Worm (Caenorhabditis elegans) whole organism, young adult: ENCODE measurements around the gene B0250.5.

Source experiments
- B0261.1 ChIP-seq: sonication (generic microtip); optimal IDR thresholded peaks from 2 replicates; lab custom pipeline; 2016; ENCODE audit warnings: mild to moderate bottlenecking, missing genetic modification characterization, moderate library complexity, missing compliant biosample characterization
- F52B5.7 ChIP-seq: sonication (generic microtip); optimal IDR thresholded peaks from 2 replicates; lab custom pipeline; 2016; ENCODE audit warnings: mild to moderate bottlenecking, missing genetic modification characterization, missing compliant biosample characterization
- F57C9.4 ChIP-seq: sonication (generic microtip); optimal IDR thresholded peaks from 2 replicates; lab custom pipeline; 2017; ENCODE audit warnings: mild to moderate bottlenecking, missing genetic modification characterization, missing compliant biosample characterization
- K12H6.12 ChIP-seq: fragments of 200-800 bp; sonication (Bioruptor generic); optimal IDR thresholded peaks from 2 replicates; lab custom pipeline; 2018; ENCODE audit warnings: mild to moderate bottlenecking, missing genetic modification characterization, missing compliant biosample characterization
- Y56A3A.18 ChIP-seq: fragments of 200-800 bp; sonication (Bioruptor generic); IDR thresholded peaks from 2 replicates; pipeline ENCODE4 v1.3.6; 2022; ENCODE audit warnings: missing genetic modification reagents, missing genetic modification characterization, missing compliant biosample characterization
- ama-1 ChIP-seq, 3 experiments: fragments of 150-350 bp in 1 of 3; sonication (generic microtip) in 2 of 3; optimal IDR thresholded peaks; 2 replicates each; lab custom pipeline; 2014 to 2018; ENCODE audit warnings: missing biosample characterization in 2 of 3, missing genetic modification characterization in 2 of 3, missing genetic modification reagents in 2 of 3
- aptf-2 ChIP-seq: fragments of 200-800 bp; sonication (Bioruptor generic); conservative IDR thresholded peaks from 2 replicates; pipeline ENCODE4 v1.3.6; 2022; ENCODE audit warnings: missing genetic modification reagents, missing genetic modification characterization, missing compliant biosample characterization
- aptf-3 ChIP-seq: fragments of 200-800 bp; sonication (Bioruptor generic); IDR thresholded peaks from 2 replicates; pipeline ENCODE4 v1.3.6; 2022; ENCODE audit warnings: missing genetic modification characterization, missing compliant biosample characterization
- bed-1 ChIP-seq: fragments of 200-800 bp; sonication (Bioruptor generic); IDR thresholded peaks from 2 replicates; pipeline ENCODE4 v1.3.6; 2022; ENCODE audit warnings: missing genetic modification reagents, missing genetic modification characterization, missing compliant biosample characterization
- bed-2 ChIP-seq: fragments of 200-800 bp; sonication (Bioruptor generic); IDR thresholded peaks from 2 replicates; pipeline ENCODE4 v1.3.6; 2022; ENCODE audit warnings: missing genetic modification reagents, missing genetic modification characterization, missing compliant biosample characterization
- cebp-2 ChIP-seq: fragments of 200-800 bp; sonication (Bioruptor generic); IDR thresholded peaks from 2 replicates; pipeline ENCODE4 v1.3.6; 2022; ENCODE audit warnings: missing genetic modification characterization, missing compliant biosample characterization
- ceh-79 ChIP-seq: sonication (generic microtip); optimal IDR thresholded peaks from 2 replicates; lab custom pipeline; 2017; ENCODE audit warnings: mild to moderate bottlenecking, missing genetic modification characterization, missing compliant biosample characterization
- die-1 ChIP-seq: sonication (generic microtip); optimal IDR thresholded peaks from 2 replicates; lab custom pipeline; 2016; ENCODE audit warnings: missing genotype, mild to moderate bottlenecking, missing genetic modification characterization, missing compliant biosample characterization
- egrh-3 ChIP-seq: fragments of 200-800 bp; sonication (Bioruptor generic); IDR thresholded peaks from 2 replicates; pipeline ENCODE4 v1.3.6; 2022; ENCODE audit warnings: missing genetic modification reagents, missing genetic modification characterization, missing compliant biosample characterization
- ekl-4 ChIP-seq: fragments of 200-800 bp; sonication (Bioruptor generic); IDR thresholded peaks from 2 replicates; pipeline ENCODE4 v1.3.6; 2022; ENCODE audit warnings: missing genetic modification reagents, missing genetic modification characterization, missing compliant biosample characterization
- ets-4 ChIP-seq: fragments of 200-800 bp; sonication (Bioruptor generic); optimal IDR thresholded peaks from 2 replicates; lab custom pipeline; 2018; ENCODE audit warnings: mild to moderate bottlenecking, missing genetic modification characterization, missing compliant biosample characterization
- gei-17 ChIP-seq: fragments of 200-800 bp; sonication (Bioruptor generic); optimal IDR thresholded peaks from 2 replicates; lab custom pipeline; 2018; ENCODE audit warnings: mild to moderate bottlenecking, missing genetic modification characterization, missing compliant biosample characterization
- let-607 ChIP-seq, 2 experiments: fragments of 200-800 bp in 1 of 2; sonication (Bioruptor generic) in 1 of 2; sonication (generic microtip) in 1 of 2; optimal IDR thresholded peaks; 2 replicates each; lab custom pipeline; 2016 to 2018; ENCODE audit warnings: mild to moderate bottlenecking in 2 of 2, missing compliant biosample characterization in 2 of 2, missing genetic modification characterization in 2 of 2, moderate library complexity in 2 of 2, missing genotype in 1 of 2
- lsl-1 ChIP-seq: fragments of 200-800 bp; sonication (Bioruptor generic); optimal IDR thresholded peaks from 2 replicates; lab custom pipeline; 2018; ENCODE audit warnings: mild to moderate bottlenecking, missing genetic modification characterization, moderate library complexity, missing compliant biosample characterization
- madf-10 ChIP-seq: sonication (generic microtip); optimal IDR thresholded peaks from 2 replicates; lab custom pipeline; 2016; ENCODE audit warnings: mild to moderate bottlenecking, missing genetic modification characterization, missing compliant biosample characterization
- madf-6 ChIP-seq: fragments of 200-800 bp; sonication (Bioruptor generic); IDR thresholded peaks from 2 replicates; pipeline ENCODE4 v1.3.6; 2022; ENCODE audit warnings: missing genetic modification reagents, missing genetic modification characterization, missing compliant biosample characterization
- mel-28 ChIP-seq: sonication (generic microtip); optimal IDR thresholded peaks from 2 replicates; lab custom pipeline; 2016; ENCODE audit warnings: borderline replicate concordance, mild to moderate bottlenecking, missing genetic modification characterization, missing compliant biosample characterization
- nhr-179 ChIP-seq: sonication (generic microtip); optimal IDR thresholded peaks from 2 replicates; lab custom pipeline; 2016; ENCODE audit warnings: mild to moderate bottlenecking, missing genetic modification characterization, missing compliant biosample characterization
- nhr-80 ChIP-seq: sonication (generic microtip); optimal IDR thresholded peaks from 2 replicates; lab custom pipeline; 2016; ENCODE audit warnings: missing genetic modification characterization, missing compliant biosample characterization
- rcor-1 ChIP-seq: fragments of 200-800 bp; sonication (Bioruptor generic); IDR thresholded peaks from 2 replicates; pipeline ENCODE4 v1.3.6; 2022; ENCODE audit warnings: missing genetic modification reagents, missing genetic modification characterization, missing compliant biosample characterization
- rec-8 ChIP-seq, 2 experiments: sonication (generic microtip); optimal IDR thresholded peaks; 2 replicates each; lab custom pipeline; 2016; ENCODE audit warnings: mild to moderate bottlenecking in 2 of 2, missing genetic modification characterization in 2 of 2, missing genetic modification reagents in 2 of 2, missing genotype in 2 of 2, missing biosample characterization in 1 of 2, missing compliant biosample characterization in 1 of 2, moderate library complexity in 1 of 2
- sea-2 ChIP-seq: fragments of 200-800 bp; sonication (Bioruptor generic); IDR thresholded peaks from 2 replicates; pipeline ENCODE4 v1.3.6; 2022; ENCODE audit warnings: missing genetic modification characterization, missing compliant biosample characterization
- snpc-1.3 ChIP-seq: sonication (generic microtip); optimal IDR thresholded peaks from 2 replicates; lab custom pipeline; 2017; ENCODE audit warnings: missing genetic modification characterization, mild to moderate bottlenecking, missing compliant biosample characterization, antibody characterized with exemption, moderate library complexity, missing genotype, missing genetic modification reagents; ENCODE audit not compliant: insufficient read depth
- snpc-3.4 ChIP-seq: sonication (generic microtip); optimal IDR thresholded peaks from 2 replicates; lab custom pipeline; 2017; ENCODE audit warnings: missing genetic modification characterization, mild to moderate bottlenecking, missing compliant biosample characterization, antibody characterized with exemption, moderate library complexity, missing genotype, missing genetic modification reagents
- somi-1 ChIP-seq: fragments of 200-800 bp; sonication (Bioruptor generic); optimal IDR thresholded peaks from 2 replicates; lab custom pipeline; 2018; ENCODE audit warnings: mild to moderate bottlenecking, missing genetic modification characterization, missing compliant biosample characterization
- tbp1 ChIP-seq: fragments of 200-800 bp; sonication (Bioruptor generic); optimal IDR thresholded peaks from 2 replicates; lab custom pipeline; 2018; ENCODE audit warnings: mild to moderate bottlenecking, missing genetic modification characterization, missing compliant biosample characterization
- tbx-9 ChIP-seq: sonication (generic microtip); optimal IDR thresholded peaks from 2 replicates; lab custom pipeline; 2016; ENCODE audit warnings: borderline replicate concordance, missing genetic modification characterization, inconsistent platforms, missing compliant biosample characterization
- zim-3 ChIP-seq: sonication (generic microtip); optimal IDR thresholded peaks from 2 replicates; lab custom pipeline; 2017; ENCODE audit warnings: mild to moderate bottlenecking, missing genetic modification characterization, moderate library complexity, missing compliant biosample characterization
- ztf-26 ChIP-seq: sonication (generic microtip); optimal IDR thresholded peaks from 2 replicates; lab custom pipeline; 2017; ENCODE audit warnings: missing genetic modification characterization, missing compliant biosample characterization
- ztf-28 ChIP-seq: fragments of 200-800 bp; sonication (Bioruptor generic); IDR thresholded peaks from 2 replicates; pipeline ENCODE4 v1.3.6; 2022; ENCODE audit warnings: missing genetic modification reagents, missing genetic modification characterization, missing compliant biosample characterization

Gene B0250.5

DNA sequence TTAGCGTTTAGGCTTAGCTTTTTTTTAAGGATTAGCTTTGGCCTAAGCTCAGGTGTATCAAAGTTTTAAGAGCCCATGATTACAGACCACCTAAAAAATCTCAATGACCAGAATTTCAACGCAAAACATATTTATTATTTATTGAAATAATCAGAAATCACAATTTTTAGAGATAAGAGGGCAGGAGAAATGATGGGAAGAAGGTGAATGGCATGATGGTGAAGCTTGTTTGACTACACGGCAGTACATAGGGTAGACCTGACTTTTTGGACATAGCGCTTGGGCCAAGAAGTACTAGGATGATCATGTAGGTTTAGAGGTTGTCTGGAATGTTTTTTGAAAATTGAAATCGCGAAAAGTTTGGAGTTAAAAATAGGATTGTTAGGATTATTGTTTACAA lies 5.9 kb downstream of the B0250.5 start:
- TF ChIP-seq mel-28 (tag; lab: Kevin White, UChicago) (no peak), lsl-1 (no peak), nhr-179 (no peak), aptf-2 (GFP tag; lab: Robert Waterston, UW) (no peak), ceh-79 (tag; lab: Kevin White, UChicago) (no peak), snpc-1.3 (tag; lab: Kevin White, UChicago) (no peak), nhr-80 (peak; percentile 23), madf-10 (tag; lab: Kevin White, UChicago) (no peak), madf-6 (GFP tag; lab: Robert Waterston, UW) (no peak), aptf-3 (GFP tag; lab: Robert Waterston, UW) (no peak), ets-4 (GFP tag; lab: Kevin White, UChicago) (no peak), let-607 (tag; optimal IDR thresholded peaks at IDR 0.05; lab: Kevin White, UChicago) (peak in 1 of 2 experiments; percentile 12)
- TF ChIP-seq, all 124 proteins: peak for 2

DNA sequence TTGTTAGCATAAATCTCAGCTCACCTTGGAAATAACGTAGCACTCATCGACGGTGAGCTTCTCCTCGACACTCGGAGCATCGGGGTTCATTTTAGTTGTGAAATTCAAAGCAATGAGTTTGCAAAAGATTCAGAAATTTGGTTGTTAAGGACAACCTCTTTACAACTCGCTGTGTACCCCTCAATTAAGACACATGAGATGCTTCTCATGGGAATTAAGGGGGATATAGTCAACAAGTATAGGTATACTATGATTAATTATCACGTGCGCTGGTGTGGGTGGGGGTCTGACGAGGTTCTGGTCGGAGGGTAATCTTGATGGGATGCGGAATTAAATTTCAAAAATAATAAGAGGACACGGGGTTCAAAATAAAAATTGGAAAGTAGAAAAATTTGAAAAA lies 6.7 kb downstream of the B0250.5 start, which contains the start of gene dct-14:
TSS of gene dct-14 (minus strand) at position 101 of the 400 bp plus-strand sequence.
- TF ChIP-seq cebp-2 (GFP tag; lab: Robert Waterston, UW), result no peak
- no peak for TF ChIP-seq ztf-26 (tag; lab: Kevin White, UChicago)
- TF ChIP-seq madf-6 (GFP tag; lab: Robert Waterston, UW), result no peak
- no peak for TF ChIP-seq F52B5.7 (tag; lab: Kevin White, UChicago)
- TF ChIP-seq ekl-4 (GFP tag; lab: Robert Waterston, UW), result no peak
- TF ChIP-seq ztf-28, result no peak
- no peak for TF ChIP-seq aptf-2 (GFP tag; lab: Robert Waterston, UW)
- no peak for TF ChIP-seq egrh-3 (GFP tag; lab: Robert Waterston, UW)
- TF ChIP-seq tbx-9 (tag; lab: Kevin White, UChicago), result no peak
- TF ChIP-seq K12H6.12 (tag; lab: Kevin White, UChicago), result no peak
- TF ChIP-seq ama-1 (optimal IDR thresholded peaks at IDR 0.05; lab: Kevin White, UChicago), result no peak
- TF ChIP-seq ama-1 (GFP tag; optimal IDR thresholded peaks at IDR 0.05; lab: Kevin White, UChicago), result no peak
- TF ChIP-seq Y56A3A.18, result no peak
- TF ChIP-seq rcor-1 (GFP tag; lab: Robert Waterston, UW), result no peak
- TF ChIP-seq snpc-3.4, result no peak
- TF ChIP-seq die-1 (tag; lab: Kevin White, UChicago), result no peak
- TF ChIP-seq sea-2 (GFP tag; lab: Robert Waterston, UW), result no peak
- no peak for TF ChIP-seq tbp1
- TF ChIP-seq let-607 (tag; optimal IDR thresholded peaks at IDR 0.05; lab: Kevin White, UChicago), result no peak
- TF ChIP-seq zim-3, result no peak
- no peak for TF ChIP-seq somi-1 (GFP tag; lab: Kevin White, UChicago)

DNA sequence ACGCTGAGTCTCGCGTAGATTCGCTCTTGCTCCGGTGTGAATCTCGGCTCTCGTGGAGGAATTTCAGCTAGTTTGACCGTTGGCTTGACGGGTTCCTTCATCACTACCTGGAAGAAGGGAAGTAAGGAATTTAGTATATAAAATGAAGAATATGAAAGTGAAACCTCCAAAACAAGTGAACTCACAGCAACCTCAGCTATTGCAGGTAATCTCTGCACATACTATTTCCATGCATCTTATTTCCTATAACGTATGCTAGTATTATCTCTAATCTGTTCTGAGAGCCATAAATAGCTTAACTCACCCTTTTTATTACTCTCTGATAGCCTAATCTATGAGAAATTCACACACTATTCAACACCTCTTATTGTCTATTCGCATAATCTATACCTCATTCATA lies 11.3 kb downstream of the B0250.5 start, which contains the start of gene Y38H6C.4:
TSS of gene Y38H6C.4 (minus strand) at position 101 of the 400 bp plus-strand sequence.
- no peak for TF ChIP-seq gei-17 (GFP tag; lab: Kevin White, UChicago)
- TF ChIP-seq F57C9.4 (tag; lab: Kevin White, UChicago), result no peak
- no peak for TF ChIP-seq bed-2 (GFP tag; lab: Robert Waterston, UW)
- no peak for TF ChIP-seq B0261.1 (tag; lab: Kevin White, UChicago)
- TF ChIP-seq rec-8 (tag; optimal IDR thresholded peaks at IDR 0.05; lab: Kevin White, UChicago), result no peak
- no peak for TF ChIP-seq bed-1 (GFP tag; lab: Robert Waterston, UW)
